Worm (Caenorhabditis elegans) whole organism, L4/young adult: Measurements from ENCODE around the gene F46F5.16.
"Not testable (repeated sequence)": the region's sequence is repeated elsewhere in the genome, so short reads cannot be mapped to it uniquely, and the experiment has no call there.

Experiments
- W03F9.2 ChIP-seq: fragments of 150-350 bp; optimal IDR thresholded peaks from 2 replicates; lab custom pipeline; 2014; ENCODE audit warnings: missing biosample characterization, missing genetic modification characterization
- dao-5 ChIP-seq: sonication (generic microtip); optimal IDR thresholded peaks from 2 replicates; lab custom pipeline; 2016; ENCODE audit warnings: missing genotype, missing genetic modification characterization, moderate library complexity, missing compliant biosample characterization
- him-1 ChIP-seq: sonication (generic microtip); optimal IDR thresholded peaks from 2 replicates; lab custom pipeline; 2016; ENCODE audit warnings: missing genotype, missing genetic modification reagents, missing genetic modification characterization, missing compliant biosample characterization

DNA sequence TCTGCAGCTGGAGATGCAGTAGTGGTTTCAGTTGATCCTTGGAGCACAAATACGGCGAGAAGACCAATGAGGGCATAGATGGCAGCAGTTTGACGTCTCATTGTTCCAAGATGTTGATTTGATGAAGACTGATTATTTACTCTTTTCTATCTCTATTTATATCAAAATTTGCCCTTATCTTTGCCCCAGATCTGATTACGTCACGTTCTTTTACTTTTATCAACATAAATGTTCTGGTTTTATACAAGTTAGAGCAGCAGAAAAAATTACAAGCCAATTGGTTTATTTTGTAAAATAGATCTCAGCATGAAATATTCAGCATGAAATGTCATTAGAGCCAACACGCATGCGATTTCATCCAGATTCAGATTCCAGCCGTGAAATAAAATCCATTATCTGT lies 35.7 kb downstream of the F46F5.16 start, which contains the start of gene msrp-4:
- not testable (repeated sequence) for TF ChIP-seq dao-5, him-1, W03F9.2 (tag; lab: Kevin White, UChicago)
